Worm (Caenorhabditis elegans) whole organism, L1 larva: ENCODE results near the gene ZK622.5.

Source experiments
- Y116A8C.19 ChIP-seq: sonication (generic microtip); optimal IDR thresholded peaks from 2 replicates; lab custom pipeline; 2016; ENCODE audit warnings: missing compliant biosample characterization, missing genetic modification characterization, borderline replicate concordance
- aly-2 ChIP-seq: fragments of 150-350 bp; optimal IDR thresholded peaks from 2 replicates; lab custom pipeline; 2014; ENCODE audit warnings: missing biosample characterization, missing genetic modification characterization
- dpl-1 ChIP-seq, 3 experiments: fragments of 150-350 bp in 2 of 3; sonication (generic microtip) in 1 of 3; optimal IDR thresholded peaks; 2 replicates each; lab custom pipeline; 2014 to 2017; ENCODE audit warnings: missing biosample characterization in 3 of 3, missing genetic modification characterization in 3 of 3, missing genetic modification reagents in 3 of 3
- fos-1 ChIP-seq: fragments of 150-350 bp; optimal IDR thresholded peaks from 2 replicates; lab custom pipeline; 2014; ENCODE audit warnings: missing biosample characterization, missing genetic modification characterization
- lin-13 ChIP-seq: fragments of 150-350 bp; optimal IDR thresholded peaks from 2 replicates; lab custom pipeline; 2014; ENCODE audit warnings: missing biosample characterization, missing genetic modification reagents, missing genetic modification characterization
- lin-39 ChIP-seq: fragments of 150-350 bp; optimal IDR thresholded peaks from 2 replicates; lab custom pipeline; 2014; ENCODE audit warnings: missing biosample characterization, missing genetic modification reagents, missing genetic modification characterization
- lir-3 ChIP-seq: sonication (generic microtip); optimal IDR thresholded peaks from 2 replicates; lab custom pipeline; 2016; ENCODE audit warnings: mild to moderate bottlenecking, missing genetic modification characterization, moderate library complexity, missing compliant biosample characterization; ENCODE audit not compliant: poor library complexity
- nhr-28 ChIP-seq: fragments of 150-350 bp; optimal IDR thresholded peaks from 2 replicates; lab custom pipeline; 2014; ENCODE audit warnings: missing biosample characterization, missing genetic modification characterization
- nhr-77 ChIP-seq: fragments of 150-350 bp; optimal IDR thresholded peaks from 2 replicates; lab custom pipeline; 2014; ENCODE audit warnings: missing biosample characterization, missing genetic modification characterization
- pqm-1 ChIP-seq: sonication (generic microtip); optimal IDR thresholded peaks from 3 replicates; lab custom pipeline; 2017; ENCODE audit warnings: missing biosample characterization, missing genetic modification characterization
- snpc-4 ChIP-seq: fragments of 150-350 bp; optimal IDR thresholded peaks from 2 replicates; lab custom pipeline; 2014; ENCODE audit warnings: missing biosample characterization, missing genetic modification characterization
- sptf-1 ChIP-seq: fragments of 150-350 bp; optimal IDR thresholded peaks from 2 replicates; lab custom pipeline; 2014; ENCODE audit warnings: missing biosample characterization, missing genetic modification characterization

ce11 chrII:5301810-5302209 is 12.6 kb downstream of the ZK622.5 start:
- no peak for TF ChIP-seq lir-3
- no peak for TF ChIP-seq Y116A8C.19 (tag; lab: Kevin White, UChicago)
- TF ChIP-seq dpl-1 (GFP tag; optimal IDR thresholded peaks at IDR 0.05; lab: Kevin White, UChicago) = no peak
- no peak for TF ChIP-seq snpc-4 (tag; lab: Kevin White, UChicago)
- no peak for TF ChIP-seq lin-13 (GFP tag; lab: Kevin White, UChicago)
- no peak for TF ChIP-seq lin-39
- TF ChIP-seq fos-1 = no peak
- TF ChIP-seq aly-2 = no peak
- no peak for TF ChIP-seq nhr-28 (tag; lab: Kevin White, UChicago)
- no peak for TF ChIP-seq nhr-77
- TF ChIP-seq pqm-1 (tag; lab: Kevin White, UChicago) = no peak
- TF ChIP-seq sptf-1 (tag; lab: Kevin White, UChicago) = no peak
